Fruit fly (Drosophila melanogaster) S2 (cell line): ENCODE results near the gene CG7179.

Experiments used
- CG8478 ChIP-seq: fragments of >200 bp; optimal IDR thresholded peaks from 2 replicates; lab custom pipeline; 2018
- CTCF ChIP-seq, 2 experiments: fragments of >200 bp; optimal IDR thresholded peaks; 2 replicates each; lab custom pipeline; 2018

The CG7179 gene

dm6 chr2L:7799804-7800433, 22.1 kb upstream of the CG7179 start, which contains the start of the genes Herp and r2d2:
TSS of gene Herp (minus strand) at chr2L:7800058.
TSS of gene r2d2 (plus strand) at chr2L:7800147.
- TF ChIP-seq CG8478 (lab: Kevin White, UChicago) (no peak), CTCF (optimal IDR thresholded peaks at IDR 0.05; lab: Kevin White, UChicago) (peak in 1 of 2 experiments; percentile 17)

- TF ChIP-seq CG8478 (lab: Kevin White, UChicago) = no peak
- TF ChIP-seq CTCF (optimal IDR thresholded peaks at IDR 0.05; lab: Kevin White, UChicago) = no peak
Observed at dm6 chr2L:7795859-7796258, 18.0 kb upstream of the CG7179 start, which contains the start of gene LKRSDH. TSS of gene LKRSDH (minus strand) at chr2L:7795959.

dm6 chr2L:7794689-7795475, 17.1 kb upstream of the CG7179 start:
- TF ChIP-seq CTCF (optimal IDR thresholded peaks at IDR 0.05; lab: Kevin White, UChicago) = no peak
- no peak for TF ChIP-seq CG8478 (lab: Kevin White, UChicago)

dm6 chr2L:7791356-7791738, 13.5 kb upstream of the CG7179 start:
- TF ChIP-seq CTCF (optimal IDR thresholded peaks at IDR 0.05; lab: Kevin White, UChicago) (no peak), CG8478 (lab: Kevin White, UChicago) (no peak)

dm6 chr2L:7790448-7791355, 12.9 kb upstream of the CG7179 start, which contains the start of gene CG7149:
TSS of gene CG7149 (minus strand) at chr2L:7790557.
- TF ChIP-seq CTCF (optimal IDR thresholded peaks at IDR 0.05; lab: Kevin White, UChicago) (no peak), CG8478 (lab: Kevin White, UChicago) (no peak)

- TF ChIP-seq CTCF (optimal IDR thresholded peaks at IDR 0.05; lab: Kevin White, UChicago) = no peak
- no peak for TF ChIP-seq CG8478 (lab: Kevin White, UChicago)
Observed at dm6 chr2L:7790081-7790447, 12.2 kb upstream of the CG7179 start.

dm6 chr2L:7788952-7789466, 11.2 kb upstream of the CG7179 start:
- TF ChIP-seq CG8478 (lab: Kevin White, UChicago) = no peak
- TF ChIP-seq CTCF (optimal IDR thresholded peaks at IDR 0.05; lab: Kevin White, UChicago) = no peak

dm6 chr2L:7782788-7783401, 5.1 kb upstream of the CG7179 start, which contains the start of gene Brd7-9:
TSS of gene Brd7-9 (plus strand) at chr2L:7782865.
- TF ChIP-seq CTCF (optimal IDR thresholded peaks at IDR 0.05; lab: Kevin White, UChicago) (no peak), CG8478 (lab: Kevin White, UChicago) (no peak)

dm6 chr2L:7781165-7781564, 3.3 kb upstream of the CG7179 start, which contains the start of gene CG7164:
TSS of gene CG7164 (plus strand) at chr2L:7781465.
- TF ChIP-seq CTCF (optimal IDR thresholded peaks at IDR 0.05; lab: Kevin White, UChicago) = no peak
- no peak for TF ChIP-seq CG8478 (lab: Kevin White, UChicago)

dm6 chr2L:7779785-7780184, 2.0 kb upstream of the CG7179 start, which contains the start of gene Uro:
TSS of gene Uro (plus strand) at chr2L:7780085.
- TF ChIP-seq CG8478 (lab: Kevin White, UChicago) (no peak), CTCF (optimal IDR thresholded peaks at IDR 0.05; lab: Kevin White, UChicago) (no peak)

dm6 chr2L:7775260-7775659, 2.6 kb downstream of the CG7179 start:
- TF ChIP-seq CG8478 (lab: Kevin White, UChicago) = no peak
- TF ChIP-seq CTCF (optimal IDR thresholded peaks at IDR 0.05; lab: Kevin White, UChicago) = no peak

- no peak for TF ChIP-seq CTCF (optimal IDR thresholded peaks at IDR 0.05; lab: Kevin White, UChicago)
- no peak for TF ChIP-seq CG8478 (lab: Kevin White, UChicago)
Observed at dm6 chr2L:7771891-7772290, 5.9 kb downstream of the CG7179 start.

dm6 chr2L:7767328-7767727, 10.5 kb downstream of the CG7179 start, which contains the start of gene CG7191:
TSS of gene CG7191 (plus strand) at chr2L:7767628.
- TF ChIP-seq CTCF (optimal IDR thresholded peaks at IDR 0.05; lab: Kevin White, UChicago) (no peak), CG8478 (lab: Kevin White, UChicago) (no peak)
